Fruit fly (Drosophila melanogaster) whole organism, prepupa: ENCODE data around the gene eIF3a.

Source experiments
- CG10631 ChIP-seq: fragments of 200-800 bp; sonication (Bioruptor generic); optimal IDR thresholded peaks from 2 replicates; lab custom pipeline; 2016; ENCODE audit warnings: missing biosample characterization, missing genetic modification characterization
- CG10669 ChIP-seq: fragments of 200-800 bp; sonication (Bioruptor generic); optimal IDR thresholded peaks from 3 replicates; lab custom pipeline; 2018; ENCODE audit warnings: missing biosample characterization, mild to moderate bottlenecking, missing genetic modification characterization, moderate library complexity
- CG15336 ChIP-seq: fragments of 200-800 bp; sonication (Bioruptor generic); IDR thresholded peaks from 2 replicates; pipeline ENCODE4 v1.3.6; 2022; ENCODE audit warnings: missing biosample characterization, missing genetic modification characterization
- CG16779 ChIP-seq: fragments of 200-800 bp; sonication (Bioruptor generic); optimal IDR thresholded peaks from 3 replicates; lab custom pipeline; 2017; ENCODE audit warnings: missing biosample characterization, mild to moderate bottlenecking, missing genetic modification characterization
- CG31627 ChIP-seq: fragments of 200-800 bp; sonication (Bioruptor generic); optimal IDR thresholded peaks from 3 replicates; lab custom pipeline; 2016; ENCODE audit warnings: missing biosample characterization, missing genetic modification characterization
- CG6792 ChIP-seq: fragments of 200-800 bp; sonication (Bioruptor generic); optimal IDR thresholded peaks from 3 replicates; lab custom pipeline; 2016; ENCODE audit warnings: missing biosample characterization, missing genetic modification characterization
- CG6808 ChIP-seq: fragments of 200-800 bp; sonication (Bioruptor generic); optimal IDR thresholded peaks from 3 replicates; lab custom pipeline; 2017; ENCODE audit warnings: missing biosample characterization, missing genetic modification characterization, mild to moderate bottlenecking, moderate library complexity, missing genetic modification reagents
- OdsH ChIP-seq: fragments of 200-800 bp; sonication (Bioruptor generic); optimal IDR thresholded peaks from 3 replicates; lab custom pipeline; 2016; ENCODE audit warnings: missing biosample characterization, missing genetic modification characterization
- Smox ChIP-seq: fragments of 200-800 bp; sonication (Bioruptor generic); optimal IDR thresholded peaks from 3 replicates; lab custom pipeline; 2016; ENCODE audit warnings: missing biosample characterization, missing genetic modification characterization
- fkh ChIP-seq: fragments of 200-800 bp; sonication (Bioruptor generic); optimal IDR thresholded peaks from 3 replicates; lab custom pipeline; 2017; ENCODE audit warnings: missing biosample characterization, mild to moderate bottlenecking, missing genetic modification characterization, moderate library complexity
- ss ChIP-seq, 2 experiments: fragments of 200-800 bp; sonication (Bioruptor generic); optimal IDR thresholded peaks; 2 replicates in 1 of 2; 3 replicates in 1 of 2; lab custom pipeline; 2017 to 2018; ENCODE audit warnings: mild to moderate bottlenecking in 2 of 2, missing biosample characterization in 2 of 2, missing genetic modification characterization in 2 of 2, moderate library complexity in 1 of 2

DNA sequence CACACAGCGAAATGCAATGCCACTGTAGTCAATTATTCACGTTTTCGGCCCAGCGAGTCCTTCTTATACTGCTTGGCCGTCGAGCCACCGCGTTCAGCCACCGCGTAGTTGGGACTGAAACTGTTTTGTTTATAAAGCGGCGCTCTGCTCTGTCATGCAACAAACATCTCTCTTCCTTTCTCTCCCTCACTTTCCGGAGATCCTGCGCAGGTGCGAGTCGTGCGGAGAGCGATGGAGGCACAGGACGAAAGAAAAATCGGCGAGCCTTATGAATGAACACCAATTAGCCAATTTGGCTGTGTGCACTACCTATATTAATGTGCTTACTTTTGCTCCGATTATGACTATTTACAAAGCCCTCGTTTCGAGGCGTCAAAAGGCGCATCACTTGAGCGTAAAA is 14.2 kb downstream of the eIF3a start, which contains the start of gene CG32944:
- TF ChIP-seq CG10669 (GFP tag; lab: Kevin White, UChicago) (no peak), CG6808 (no peak), CG10631 (GFP tag; lab: Kevin White, UChicago) (no peak), ss (GFP tag; optimal IDR thresholded peaks at IDR 0.05; lab: Kevin White, UChicago) (no peak), CG31627 (GFP tag; lab: Kevin White, UChicago) (no peak), CG15336 (GFP tag; lab: Robert Waterston, UW) (no peak), fkh (GFP tag; lab: Kevin White, UChicago) (no peak), CG16779 (tag; lab: Kevin White, UChicago) (no peak), OdsH (GFP tag; lab: Kevin White, UChicago) (no peak), Smox (GFP tag; lab: Kevin White, UChicago) (no peak), CG6792 (GFP tag; lab: Kevin White, UChicago) (no peak)
